Fruit fly (Drosophila melanogaster) whole organism, embryonic: ENCODE data around the gene Pits.

Experiments used
- Blimp-1 ChIP-seq: fragments of 200-800 bp; sonication (Bioruptor generic); optimal IDR thresholded peaks from 3 replicates; lab custom pipeline; 2018; ENCODE audit warnings: missing biosample characterization, missing genetic modification characterization, mild to moderate bottlenecking, moderate library complexity, missing genetic modification reagents
- CG10979 ChIP-seq: fragments of 200-800 bp; sonication (Bioruptor generic); optimal IDR thresholded peaks from 2 replicates; lab custom pipeline; 2018; ENCODE audit warnings: missing biosample characterization, mild to moderate bottlenecking, missing genetic modification characterization, moderate library complexity
- CG12391 ChIP-seq: fragments of 200-800 bp; sonication (Bioruptor generic); optimal IDR thresholded peaks from 3 replicates; lab custom pipeline; 2018; ENCODE audit warnings: missing biosample characterization, mild to moderate bottlenecking, missing genetic modification characterization, moderate library complexity
- CG12659 ChIP-seq: fragments of 200-800 bp; sonication (Bioruptor generic); optimal IDR thresholded peaks from 3 replicates; lab custom pipeline; 2017; ENCODE audit warnings: mild to moderate bottlenecking, missing biosample characterization, missing genetic modification reagents, missing genetic modification characterization
- CG17328 ChIP-seq: fragments of 200-800 bp; sonication (Bioruptor generic); IDR thresholded peaks from 2 replicates; pipeline ENCODE4 v1.3.6; 2022; ENCODE audit warnings: missing biosample characterization, missing genetic modification characterization
- CG17359 ChIP-seq: fragments of 200-800 bp; sonication (Bioruptor generic); optimal IDR thresholded peaks from 3 replicates; lab custom pipeline; 2018; ENCODE audit warnings: missing biosample characterization, mild to moderate bottlenecking, missing genetic modification characterization, moderate library complexity
- CG17568 ChIP-seq: fragments of 200-800 bp; sonication (Bioruptor generic); optimal IDR thresholded peaks from 2 replicates; lab custom pipeline; 2018; ENCODE audit warnings: missing biosample characterization, mild to moderate bottlenecking, missing genetic modification characterization, moderate library complexity
- CG17802 ChIP-seq: fragments of 200-800 bp; sonication (Bioruptor generic); optimal IDR thresholded peaks from 2 replicates; lab custom pipeline; 2018; ENCODE audit warnings: missing biosample characterization, mild to moderate bottlenecking, missing genetic modification characterization, moderate library complexity
- CG18262 ChIP-seq: fragments of 200-800 bp; optimal IDR thresholded peaks from 3 replicates; lab custom pipeline; 2019; ENCODE audit warnings: missing biosample characterization, mild to moderate bottlenecking, missing genetic modification characterization, moderate library complexity
- CG18619 ChIP-seq: fragments of 200-800 bp; sonication (Bioruptor generic); optimal IDR thresholded peaks from 3 replicates; lab custom pipeline; 2017; ENCODE audit warnings: missing biosample characterization, mild to moderate bottlenecking, missing genetic modification characterization
- CG2120 ChIP-seq: fragments of 200-800 bp; sonication (Bioruptor generic); optimal IDR thresholded peaks from 3 replicates; lab custom pipeline; 2016; ENCODE audit warnings: missing biosample characterization, missing genetic modification characterization
- CG2678 ChIP-seq: fragments of 200-800 bp; sonication (Bioruptor generic); optimal IDR thresholded peaks from 3 replicates; lab custom pipeline; 2019; ENCODE audit warnings: missing biosample characterization, mild to moderate bottlenecking, missing genetic modification characterization, moderate library complexity
- CG2889 ChIP-seq: fragments of 200-800 bp; sonication (Bioruptor generic); IDR thresholded peaks from 3 replicates; pipeline ENCODE4 v1.3.6; 2022; ENCODE audit warnings: missing biosample characterization, missing genetic modification characterization
- CG32532 ChIP-seq: fragments of 200-800 bp; sonication (Bioruptor generic); IDR thresholded peaks from 2 replicates; pipeline ENCODE4 v1.3.6; 2022; ENCODE audit warnings: missing biosample characterization, missing genetic modification characterization
- CG32772 ChIP-seq: fragments of 200-800 bp; sonication (Bioruptor generic); IDR thresholded peaks from 2 replicates; pipeline ENCODE4 v1.3.6; 2022; ENCODE audit warnings: missing biosample characterization, missing genetic modification characterization
- CG34422 ChIP-seq: fragments of 200-800 bp; sonication (Bioruptor generic); IDR thresholded peaks from 3 replicates; pipeline ENCODE4 v1.3.6; 2022; ENCODE audit warnings: missing biosample characterization, missing genetic modification characterization
- CG3847 ChIP-seq: fragments of 200-800 bp; sonication (Bioruptor generic); IDR thresholded peaks from 2 replicates; pipeline ENCODE4 v1.3.6; 2022; ENCODE audit warnings: missing biosample characterization, missing genetic modification characterization
- CG6254 ChIP-seq: fragments of 200-800 bp; sonication (Bioruptor generic); optimal IDR thresholded peaks from 3 replicates; lab custom pipeline; 2017; ENCODE audit warnings: mild to moderate bottlenecking, missing biosample characterization, missing genetic modification reagents, missing genetic modification characterization
- CG7556 ChIP-seq: fragments of 200-800 bp; sonication (Bioruptor generic); optimal IDR thresholded peaks from 2 replicates; lab custom pipeline; 2017; ENCODE audit warnings: missing biosample characterization, mild to moderate bottlenecking, missing genetic modification characterization
- CG8359 ChIP-seq: fragments of 200-800 bp; sonication (Bioruptor generic); optimal IDR thresholded peaks from 2 replicates; lab custom pipeline; 2017; ENCODE audit warnings: missing biosample characterization, mild to moderate bottlenecking, missing genetic modification characterization, borderline replicate concordance
- CG9609 ChIP-seq: fragments of 200-800 bp; sonication (Bioruptor generic); optimal IDR thresholded peaks from 3 replicates; lab custom pipeline; 2016; ENCODE audit warnings: missing biosample characterization, missing genetic modification characterization
- CG9797 ChIP-seq: fragments of 200-800 bp; sonication (Bioruptor generic); optimal IDR thresholded peaks from 3 replicates; lab custom pipeline; 2018; ENCODE audit warnings: missing biosample characterization, mild to moderate bottlenecking, missing genetic modification characterization
- CG9817 ChIP-seq: fragments of 200-800 bp; sonication (Bioruptor generic); optimal IDR thresholded peaks from 2 replicates; lab custom pipeline; 2018; ENCODE audit warnings: missing biosample characterization, mild to moderate bottlenecking, missing genetic modification characterization, moderate library complexity
- CG9932 ChIP-seq: fragments of 200-800 bp; sonication (Bioruptor generic); IDR thresholded peaks from 2 replicates; pipeline ENCODE4 v1.3.6; 2022; ENCODE audit warnings: missing biosample characterization, missing genetic modification characterization
- Deaf1 ChIP-seq: fragments of 200-800 bp; optimal IDR thresholded peaks from 3 replicates; lab custom pipeline; 2019; ENCODE audit warnings: missing biosample characterization, mild to moderate bottlenecking, missing genetic modification characterization, moderate library complexity
- Dfd ChIP-seq, 2 experiments: fragments of >200 bp; optimal IDR thresholded peaks; 2 replicates each; lab custom pipeline; 2017; ENCODE audit warnings: missing biosample characterization in 2 of 2, missing genetic modification characterization in 2 of 2
- HLH54F ChIP-seq: fragments of 200-800 bp; sonication (Bioruptor generic); optimal IDR thresholded peaks from 3 replicates; lab custom pipeline; 2016; ENCODE audit warnings: missing biosample characterization, missing genetic modification characterization
- Hand ChIP-seq: fragments of 200-800 bp; sonication (Bioruptor generic); optimal IDR thresholded peaks from 2 replicates; lab custom pipeline; 2017; ENCODE audit warnings: mild to moderate bottlenecking, missing biosample characterization, missing genetic modification reagents, missing genetic modification characterization
- Hsf ChIP-seq: fragments of 200-800 bp; sonication (Bioruptor generic); optimal IDR thresholded peaks from 3 replicates; lab custom pipeline; 2016; ENCODE audit warnings: missing biosample characterization, missing genetic modification characterization
- Oli ChIP-seq: fragments of 200-800 bp; sonication (Bioruptor generic); optimal IDR thresholded peaks from 2 replicates; lab custom pipeline; 2018; ENCODE audit warnings: missing biosample characterization, mild to moderate bottlenecking, missing genetic modification characterization, moderate library complexity
- Sox100B ChIP-seq: fragments of 200-800 bp; sonication (Bioruptor generic); optimal IDR thresholded peaks from 3 replicates; lab custom pipeline; 2018; ENCODE audit warnings: missing biosample characterization, mild to moderate bottlenecking, missing genetic modification characterization
- ara ChIP-seq: fragments of 200-800 bp; sonication (Bioruptor generic); IDR thresholded peaks from 2 replicates; pipeline ENCODE4 v1.3.6; 2022; ENCODE audit warnings: missing biosample characterization, missing genetic modification characterization
- bab2 ChIP-seq: fragments of 200-800 bp; sonication (Bioruptor generic); optimal IDR thresholded peaks from 2 replicates; lab custom pipeline; 2016; ENCODE audit warnings: missing biosample characterization, missing genetic modification characterization
- caup ChIP-seq: fragments of 200-800 bp; sonication (Bioruptor generic); optimal IDR thresholded peaks from 3 replicates; lab custom pipeline; 2017; ENCODE audit warnings: missing biosample characterization, mild to moderate bottlenecking, missing genetic modification characterization, moderate library complexity; ENCODE audit not compliant: severe bottlenecking
- dmrt99B ChIP-seq: fragments of 200-800 bp; sonication (Bioruptor generic); optimal IDR thresholded peaks from 2 replicates; lab custom pipeline; 2018; ENCODE audit warnings: missing biosample characterization, mild to moderate bottlenecking, missing genetic modification characterization, moderate library complexity
- ewg ChIP-seq: fragments of 200-800 bp; sonication (Bioruptor generic); optimal IDR thresholded peaks from 3 replicates; lab custom pipeline; 2017; ENCODE audit warnings: mild to moderate bottlenecking, missing biosample characterization, missing genetic modification reagents, missing genetic modification characterization
- fd64A ChIP-seq: fragments of 200-800 bp; sonication (Bioruptor generic); optimal IDR thresholded peaks from 3 replicates; lab custom pipeline; 2018; ENCODE audit warnings: missing biosample characterization, mild to moderate bottlenecking, missing genetic modification characterization
- her ChIP-seq: fragments of 200-800 bp; sonication (Bioruptor generic); optimal IDR thresholded peaks from 2 replicates; lab custom pipeline; 2016; ENCODE audit warnings: missing biosample characterization, missing genetic modification characterization
- hkb ChIP-seq, 2 experiments: fragments of 200-800 bp in 1 of 2; fragments of >200 bp in 1 of 2; sonication (Bioruptor generic) in 1 of 2; IDR thresholded peaks in 1 of 2; optimal IDR thresholded peaks in 1 of 2; 2 replicates each; pipeline versions ENCODE4 v1.3.6 to Lab custom; 2017 to 2022; ENCODE audit warnings: missing biosample characterization in 1 of 2, missing genetic modification characterization in 1 of 2
- lab ChIP-seq: fragments of 200-800 bp; sonication (Bioruptor generic); optimal IDR thresholded peaks from 3 replicates; lab custom pipeline; 2017; ENCODE audit warnings: missing biosample characterization, missing genetic modification characterization, mild to moderate bottlenecking, moderate library complexity, missing genetic modification reagents
- nerfin-1 ChIP-seq: fragments of 200-800 bp; sonication (Bioruptor generic); optimal IDR thresholded peaks from 3 replicates; lab custom pipeline; 2019; ENCODE audit warnings: missing biosample characterization, mild to moderate bottlenecking, missing genetic modification characterization, moderate library complexity
- phol ChIP-seq: fragments of 200-800 bp; sonication (Bioruptor generic); optimal IDR thresholded peaks from 3 replicates; lab custom pipeline; 2018; ENCODE audit warnings: missing biosample characterization, mild to moderate bottlenecking, missing genetic modification characterization, moderate library complexity
- sens ChIP-seq: fragments of 200-800 bp; sonication (Bioruptor generic); peaks from one replicate; lab custom pipeline; 2016; ENCODE audit warnings: missing biosample characterization, missing genetic modification characterization
- sisA ChIP-seq: fragments of 200-800 bp; sonication (Bioruptor generic); IDR thresholded peaks from 2 replicates; pipeline ENCODE4 v1.3.6; 2022; ENCODE audit warnings: missing biosample characterization, missing genetic modification characterization
- stc ChIP-seq: fragments of 200-800 bp; sonication (Bioruptor generic); IDR thresholded peaks from 2 replicates; pipeline ENCODE4 v1.3.6; 2022; ENCODE audit warnings: missing biosample characterization, missing genetic modification characterization
- sug ChIP-seq: fragments of 200-800 bp; optimal IDR thresholded peaks from 2 replicates; lab custom pipeline; 2019; ENCODE audit warnings: missing biosample characterization, mild to moderate bottlenecking, missing genetic modification characterization, moderate library complexity
- ttk ChIP-seq: fragments of 200-800 bp; sonication (Bioruptor generic); IDR thresholded peaks from 2 replicates; pipeline ENCODE4 v2.1.2; 2022; ENCODE audit warnings: missing biosample characterization, missing genetic modification characterization
- unpg ChIP-seq: fragments of 200-800 bp; sonication (Bioruptor generic); optimal IDR thresholded peaks from 3 replicates; lab custom pipeline; 2018; ENCODE audit warnings: missing biosample characterization, mild to moderate bottlenecking, missing genetic modification characterization, moderate library complexity
- wdn ChIP-seq: fragments of 200-800 bp; sonication (Bioruptor generic); IDR thresholded peaks from 2 replicates; pipeline ENCODE4 v1.3.6; 2022; ENCODE audit warnings: missing biosample characterization, missing genetic modification characterization

Pits gene

dm6 chrX:12547657-12548056 is 35.3 kb downstream of the Pits start:
- no peak for TF ChIP-seq bab2 (GFP tag; lab: Kevin White, UChicago)
- peak; percentile 10 for TF ChIP-seq CG12659 (GFP tag; lab: Kevin White, UChicago)
- 0 out of 2 replicates have a peak, but pooled peaks have one; percentile 8 for TF ChIP-seq CG17328 (GFP tag; lab: Robert Waterston, UW)
- TF ChIP-seq lab: peak; percentile 41
- TF ChIP-seq CG34422 (GFP tag; lab: Robert Waterston, UW): no peak
- peak; percentile 41 for TF ChIP-seq CG3847 (GFP tag; lab: Robert Waterston, UW)
- 0 out of 2 replicates have a peak, but pooled peaks have one; percentile 9 for TF ChIP-seq ara (GFP tag; lab: Robert Waterston, UW)
- TF ChIP-seq CG6254 (GFP tag; lab: Kevin White, UChicago): no peak
- peak; percentile 5 for TF ChIP-seq her (GFP tag; lab: Kevin White, UChicago)
- TF ChIP-seq CG32772 (GFP tag; lab: Robert Waterston, UW): 0 out of 2 replicates have a peak, but pooled peaks have one; percentile 12
- TF ChIP-seq CG9932 (GFP tag; lab: Robert Waterston, UW): 0 out of 2 replicates have a peak, but pooled peaks have one; percentile 18
- TF ChIP-seq Sox100B: peak; percentile 0
- peak; percentile 42 for TF ChIP-seq unpg
- peak; percentile 25 for TF ChIP-seq phol (tag; lab: Kevin White, UChicago)
- TF ChIP-seq hkb (optimal IDR thresholded peaks at IDR 0.05; lab: Kevin White, UChicago): no peak
- TF ChIP-seq hkb (GFP tag; IDR thresholded peaks at IDR 0.05; lab: Robert Waterston, UW): peak; percentile 68
- peak; percentile 11 for TF ChIP-seq CG18619 (GFP tag; lab: Kevin White, UChicago)
- TF ChIP-seq CG2678 (tag; lab: Kevin White, UChicago): peak; percentile 68
- TF ChIP-seq CG17359 (tag; lab: Kevin White, UChicago): peak; percentile 46
- TF ChIP-seq Dfd (GFP tag; optimal IDR thresholded peaks at IDR 0.05; lab: Kevin White, UChicago): no peak
- peak; percentile 1 for TF ChIP-seq CG17568 (GFP tag; lab: Kevin White, UChicago)
- no peak for TF ChIP-seq fd64A
- TF ChIP-seq Blimp-1 (GFP tag; lab: Kevin White, UChicago): peak; percentile 36
- TF ChIP-seq ewg (GFP tag; lab: Kevin White, UChicago): peak; percentile 94
- peak; percentile 6 for TF ChIP-seq HLH54F (GFP tag; lab: Kevin White, UChicago)
- TF ChIP-seq CG9817 (tag; lab: Kevin White, UChicago): peak; percentile 42
- peak; percentile 12 for TF ChIP-seq CG18262 (tag; lab: Kevin White, UChicago)
- TF ChIP-seq sisA: peak; percentile 53
- peak; percentile 49 for TF ChIP-seq CG2120 (GFP tag; lab: Kevin White, UChicago)
- no peak for TF ChIP-seq CG12391 (tag; lab: Kevin White, UChicago)
- TF ChIP-seq Deaf1: peak; percentile 94
- TF ChIP-seq Hand (GFP tag; lab: Kevin White, UChicago): peak; percentile 42
- peak; percentile 38 for TF ChIP-seq CG7556 (GFP tag; lab: Kevin White, UChicago)
- no peak for TF ChIP-seq CG8359
- no peak for TF ChIP-seq stc (GFP tag; lab: Robert Waterston, UW)
- TF ChIP-seq sug: peak; percentile 34
- peak; percentile 6 for TF ChIP-seq CG9609 (GFP tag; lab: Kevin White, UChicago)
- TF ChIP-seq CG17802 (tag; lab: Kevin White, UChicago): peak; percentile 2
- peak; percentile 20; the same call in 1 of the 2 replicates for TF ChIP-seq CG32532
- peak; percentile 6 for TF ChIP-seq CG10979
- TF ChIP-seq dmrt99B (tag; lab: Kevin White, UChicago): peak; percentile 57
- TF ChIP-seq wdn: 0 out of 2 replicates have a peak, but pooled peaks have one; percentile 14
- TF ChIP-seq ttk: no peak
- TF ChIP-seq nerfin-1: peak; percentile 18
- TF ChIP-seq sens: peak; percentile 83
- no peak for TF ChIP-seq Hsf (GFP tag; lab: Kevin White, UChicago)
- no peak for TF ChIP-seq CG9797 (GFP tag; lab: Kevin White, UChicago)
- TF ChIP-seq caup (GFP tag; lab: Kevin White, UChicago): peak; percentile 24
- peak; percentile 35 for TF ChIP-seq Oli (tag; lab: Kevin White, UChicago)
- TF ChIP-seq CG2889: no peak
